Worm (Caenorhabditis elegans): ENCODE measurements around the gene F46G10.1.
A peak's percentile ranks its signal among the peaks of the same experiment; 100 is the strongest.

Gene F46G10.1

DNA sequence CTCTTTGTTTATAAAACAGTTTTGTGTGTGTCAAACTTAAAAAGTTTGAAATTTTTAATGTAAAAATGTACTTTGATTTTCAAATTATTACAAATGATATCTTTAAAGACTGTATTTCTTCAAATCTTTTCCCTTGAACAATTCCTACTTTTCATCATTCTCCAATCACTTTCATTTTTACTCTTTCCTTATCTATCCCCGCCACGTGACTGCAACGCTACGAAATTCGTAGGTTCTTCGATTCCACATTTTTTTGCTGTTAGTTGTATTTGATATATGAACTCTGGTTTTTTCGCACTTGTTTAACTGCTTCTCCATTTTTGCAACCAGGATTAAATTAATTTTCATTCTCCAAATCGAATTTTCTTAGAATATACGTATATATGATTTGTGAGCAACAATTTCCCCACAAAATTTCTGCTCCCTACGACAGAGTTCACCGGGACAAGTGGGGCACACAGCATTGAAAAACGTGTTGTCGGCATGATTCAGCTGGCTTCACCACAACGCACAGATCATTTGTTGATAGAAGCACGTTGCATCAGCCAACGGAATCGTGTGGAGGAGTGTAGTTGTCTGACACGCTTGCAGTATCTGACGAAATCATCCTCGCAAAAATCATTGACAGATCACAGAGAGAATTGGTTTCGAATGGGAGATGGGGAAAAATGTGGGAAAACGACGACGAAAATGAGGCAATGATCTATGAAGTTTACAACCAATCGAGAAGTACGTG is 43.3 kb upstream of the F46G10.1 start:
- peak; percentile 51 for TF ChIP-seq egl-27 (tag; optimal IDR thresholded peaks at IDR 0.05)
- no peak for TF ChIP-seq ceh-28 (tag; optimal IDR thresholded peaks at IDR 0.05)
- TF ChIP-seq egl-5 (tag; optimal IDR thresholded peaks at IDR 0.05): peak; percentile 33
- peak; percentile 27 for TF ChIP-seq nhr-76 (tag; optimal IDR thresholded peaks at IDR 0.05)
- peak; percentile 17 for TF ChIP-seq tbx-2 (tag; optimal IDR thresholded peaks at IDR 0.05)
- TF ChIP-seq nfya-1 (tag; optimal IDR thresholded peaks at IDR 0.05; ENCODE audit: insufficient read depth): peak; percentile 39
- peak; percentile 73 for TF ChIP-seq elt-2 (tag; optimal IDR thresholded peaks at IDR 0.05)
- no peak for TF ChIP-seq mml-1 (tag; optimal IDR thresholded peaks at IDR 0.05)
- TF ChIP-seq nhr-11 (tag; optimal IDR thresholded peaks at IDR 0.05): peak; percentile 85
- no peak for TF ChIP-seq fkh-10 (GFP tag; optimal IDR thresholded peaks at IDR 0.05)
- peak; percentile 73 for TF ChIP-seq ama-1 (optimal IDR thresholded peaks at IDR 0.05)
- peak; percentile 20 for TF ChIP-seq jun-1 (tag; optimal IDR thresholded peaks at IDR 0.05)
- peak; percentile 84 for TF ChIP-seq nhr-43 (tag; optimal IDR thresholded peaks at IDR 0.05; ENCODE audit: poor library complexity, severe bottlenecking)
- peak; percentile 46 for TF ChIP-seq nhr-23 (tag; optimal IDR thresholded peaks at IDR 0.05)

DNA sequence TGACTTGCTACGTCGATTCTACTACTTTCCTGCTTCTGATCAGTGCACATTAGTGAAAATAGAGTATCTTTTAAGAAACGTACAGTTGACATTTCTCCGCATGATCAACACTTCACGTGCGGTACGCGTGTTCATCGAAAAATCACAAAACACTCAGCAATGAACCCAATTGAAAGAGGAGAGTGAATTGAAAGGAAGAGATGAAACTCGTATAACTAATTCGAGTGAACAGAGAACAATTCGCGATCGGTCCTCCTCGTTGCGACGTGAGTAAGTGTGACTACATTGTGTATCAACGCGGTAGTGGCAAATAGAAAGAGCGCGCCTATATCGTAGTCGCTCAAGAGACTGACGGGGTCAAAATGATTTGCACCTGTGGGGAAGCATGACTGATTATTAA is 42.0 kb upstream of the F46G10.1 start:
- peak; percentile 43 for TF ChIP-seq lin-39 (tag; optimal IDR thresholded peaks at IDR 0.05)
- TF ChIP-seq elt-3 (tag; optimal IDR thresholded peaks at IDR 0.05): peak in 1 of 3 experiments; percentile 26
- TF ChIP-seq nhr-28 (tag; optimal IDR thresholded peaks at IDR 0.05): no peak
- no peak for TF ChIP-seq ZK546.5 (tag; optimal IDR thresholded peaks at IDR 0.05)
- TF ChIP-seq elt-2 (tag; optimal IDR thresholded peaks at IDR 0.05): peak; percentile 82
- TF ChIP-seq pqm-1 (tag; optimal IDR thresholded peaks at IDR 0.05): peak; percentile 84
- TF ChIP-seq fos-1 (tag; optimal IDR thresholded peaks at IDR 0.05): peak; percentile 40
- no peak for TF ChIP-seq unc-62 (GFP tag; optimal IDR thresholded peaks at IDR 0.05)
- no peak for TF ChIP-seq ceh-16 (tag; optimal IDR thresholded peaks at IDR 0.05)
- TF ChIP-seq R02D3.7 (tag; optimal IDR thresholded peaks at IDR 0.05): no peak
- TF ChIP-seq ceh-28 (tag; optimal IDR thresholded peaks at IDR 0.05): peak; percentile 6
- peak; percentile 33 for TF ChIP-seq mdl-1 (tag; optimal IDR thresholded peaks at IDR 0.05)
- TF ChIP-seq eor-1 (tag; optimal IDR thresholded peaks at IDR 0.05): no peak
- TF ChIP-seq nhr-76 (tag; optimal IDR thresholded peaks at IDR 0.05): peak; percentile 49
- no peak for TF ChIP-seq nhr-12 (tag; optimal IDR thresholded peaks at IDR 0.05)
- TF ChIP-seq nhr-25 (tag; optimal IDR thresholded peaks at IDR 0.05): peak; percentile 82
- peak; percentile 75 for TF ChIP-seq pha-4 (tag; optimal IDR thresholded peaks at IDR 0.05)
- TF ChIP-seq ztf-4 (tag; optimal IDR thresholded peaks at IDR 0.05): no peak
- TF ChIP-seq nhr-43 (tag; optimal IDR thresholded peaks at IDR 0.05; ENCODE audit: poor library complexity, severe bottlenecking): peak; percentile 96
- peak; percentile 67 for TF ChIP-seq lsy-12 (tag; optimal IDR thresholded peaks at IDR 0.05)
- TF ChIP-seq skn-1 (tag; optimal IDR thresholded peaks at IDR 0.05): no peak
- TF ChIP-seq snpc-4 (tag; optimal IDR thresholded peaks at IDR 0.05): no peak
- TF ChIP-seq jun-1 (tag; optimal IDR thresholded peaks at IDR 0.05): peak; percentile 93
- peak; percentile 89 for TF ChIP-seq nhr-23 (tag; optimal IDR thresholded peaks at IDR 0.05)
- TF ChIP-seq sea-2 (GFP tag; optimal IDR thresholded peaks at IDR 0.05): no peak
- TF ChIP-seq lin-15B (tag; optimal IDR thresholded peaks at IDR 0.05): no peak
- no peak for TF ChIP-seq nhr-77 (tag; optimal IDR thresholded peaks at IDR 0.05)
- no peak for TF ChIP-seq elt-1 (tag; optimal IDR thresholded peaks at IDR 0.05)
- TF ChIP-seq zag-1 (tag; optimal IDR thresholded peaks at IDR 0.05): no peak
- TF ChIP-seq daf-12 (tag; optimal IDR thresholded peaks at IDR 0.05): no peak
- no peak for TF ChIP-seq ztf-11 (tag; optimal IDR thresholded peaks at IDR 0.05)
- no peak for TF ChIP-seq nhr-237 (tag; optimal IDR thresholded peaks at IDR 0.05)
- peak; percentile 13 for TF ChIP-seq egl-27 (tag; optimal IDR thresholded peaks at IDR 0.05)
- peak; percentile 44 for TF ChIP-seq tbx-2 (tag; optimal IDR thresholded peaks at IDR 0.05)
- no peak for TF ChIP-seq ceh-9 (tag; optimal IDR thresholded peaks at IDR 0.05)
- peak; percentile 32 for TF ChIP-seq ama-1 (optimal IDR thresholded peaks at IDR 0.05)
- TF ChIP-seq ceh-82 (tag; optimal IDR thresholded peaks at IDR 0.05): no peak
- TF ChIP-seq egl-5 (tag; optimal IDR thresholded peaks at IDR 0.05): peak; percentile 43
- no peak for TF ChIP-seq unc-39 (tag; optimal IDR thresholded peaks at IDR 0.05)
- peak; percentile 52 for TF ChIP-seq nhr-11 (tag; optimal IDR thresholded peaks at IDR 0.05)
- no peak for TF ChIP-seq hmg-11 (tag; optimal IDR thresholded peaks at IDR 0.05)
- no peak for TF ChIP-seq nhr-67 (tag; optimal IDR thresholded peaks at IDR 0.05)
- peak; percentile 85 for TF ChIP-seq mml-1 (tag; optimal IDR thresholded peaks at IDR 0.05)
- no peak for TF ChIP-seq aly-2 (tag; optimal IDR thresholded peaks at IDR 0.05)
- TF ChIP-seq fkh-2 (tag; optimal IDR thresholded peaks at IDR 0.05): no peak
- peak; percentile 39 for TF ChIP-seq nfya-1 (tag; optimal IDR thresholded peaks at IDR 0.05; ENCODE audit: insufficient read depth)
- TF ChIP-seq fkh-10 (GFP tag; optimal IDR thresholded peaks at IDR 0.05): no peak

All from whole organism, L3 larva.